Worm (Caenorhabditis elegans) whole organism, young adult: ENCODE measurements around the gene adah-1.
A peak's percentile ranks its signal among the peaks of the same experiment; 100 is the strongest.

ENCODE experiments used
- B0261.1 ChIP-seq: sonication (generic microtip); optimal IDR thresholded peaks from 2 replicates; lab custom pipeline; 2016; ENCODE audit warnings: mild to moderate bottlenecking, missing genetic modification characterization, moderate library complexity, missing compliant biosample characterization
- B0336.3 ChIP-seq: fragments of 200-800 bp; sonication (Bioruptor generic); IDR thresholded peaks from 2 replicates; pipeline ENCODE4 v1.3.6; 2022; ENCODE audit warnings: missing genetic modification characterization, missing compliant biosample characterization
- F10E7.11 ChIP-seq: sonication (generic microtip); optimal IDR thresholded peaks from 2 replicates; lab custom pipeline; 2017; ENCODE audit warnings: mild to moderate bottlenecking, missing genetic modification characterization, moderate library complexity, missing compliant biosample characterization
- F33H1.4 ChIP-seq: fragments of 200-800 bp; sonication (Bioruptor generic); IDR thresholded peaks from 2 replicates; pipeline ENCODE4 v1.3.6; 2022; ENCODE audit warnings: missing genetic modification reagents, missing genetic modification characterization, missing compliant biosample characterization
- Y67H2A.10 ChIP-seq: fragments of 200-800 bp; sonication (Bioruptor generic); conservative IDR thresholded peaks from 2 replicates; pipeline ENCODE4 v1.3.6; 2022; ENCODE audit warnings: missing genetic modification reagents, missing genetic modification characterization, missing compliant biosample characterization
- ama-1 ChIP-seq, 3 experiments: fragments of 150-350 bp in 1 of 3; sonication (generic microtip) in 2 of 3; optimal IDR thresholded peaks; 2 replicates each; lab custom pipeline; 2014 to 2018; ENCODE audit warnings: missing biosample characterization in 2 of 3, missing genetic modification characterization in 2 of 3, missing genetic modification reagents in 2 of 3
- aptf-2 ChIP-seq: fragments of 200-800 bp; sonication (Bioruptor generic); conservative IDR thresholded peaks from 2 replicates; pipeline ENCODE4 v1.3.6; 2022; ENCODE audit warnings: missing genetic modification reagents, missing genetic modification characterization, missing compliant biosample characterization
- aptf-3 ChIP-seq: fragments of 200-800 bp; sonication (Bioruptor generic); IDR thresholded peaks from 2 replicates; pipeline ENCODE4 v1.3.6; 2022; ENCODE audit warnings: missing genetic modification characterization, missing compliant biosample characterization
- athp-1 ChIP-seq: sonication (generic microtip); optimal IDR thresholded peaks from 2 replicates; lab custom pipeline; 2017; ENCODE audit warnings: mild to moderate bottlenecking, missing genetic modification characterization, missing compliant biosample characterization
- attf-3 ChIP-seq: fragments of 200-800 bp; sonication (Bioruptor generic); conservative IDR thresholded peaks from 2 replicates; pipeline ENCODE4 v1.3.6; 2022; ENCODE audit warnings: missing genetic modification reagents, missing genetic modification characterization, missing compliant biosample characterization
- bed-1 ChIP-seq: fragments of 200-800 bp; sonication (Bioruptor generic); IDR thresholded peaks from 2 replicates; pipeline ENCODE4 v1.3.6; 2022; ENCODE audit warnings: missing genetic modification reagents, missing genetic modification characterization, missing compliant biosample characterization
- ccch-3 ChIP-seq: fragments of 200-800 bp; sonication (Bioruptor generic); optimal IDR thresholded peaks from 2 replicates; lab custom pipeline; 2018; ENCODE audit warnings: mild to moderate bottlenecking, missing genetic modification characterization, missing compliant biosample characterization
- cebp-1 ChIP-seq, 2 experiments: fragments of 200-800 bp in 1 of 2; sonication (Bioruptor generic) in 1 of 2; sonication (generic microtip) in 1 of 2; IDR thresholded peaks in 1 of 2; optimal IDR thresholded peaks in 1 of 2; 2 replicates each; pipeline versions ENCODE4 v1.3.6 to Lab custom; 2017 to 2022; ENCODE audit warnings: missing compliant biosample characterization in 2 of 2, missing genetic modification characterization in 2 of 2, mild to moderate bottlenecking in 1 of 2, missing genetic modification reagents in 1 of 2, moderate library complexity in 1 of 2
- ceh-100 ChIP-seq: fragments of 200-800 bp; sonication (Bioruptor generic); IDR thresholded peaks from 2 replicates; pipeline ENCODE4 v1.3.6; 2022; ENCODE audit warnings: missing genetic modification reagents, missing genetic modification characterization, missing compliant biosample characterization
- chd-7 ChIP-seq: sonication (generic microtip); optimal IDR thresholded peaks from 2 replicates; lab custom pipeline; 2016; ENCODE audit warnings: mild to moderate bottlenecking, missing genetic modification characterization, moderate library complexity, missing compliant biosample characterization
- efl-1 ChIP-seq: fragments of 150-350 bp; optimal IDR thresholded peaks from 2 replicates; lab custom pipeline; 2014; ENCODE audit warnings: missing biosample characterization, missing genetic modification reagents, missing genetic modification characterization
- hlh-12 ChIP-seq: sonication (generic microtip); optimal IDR thresholded peaks from 2 replicates; lab custom pipeline; 2016; ENCODE audit warnings: missing genetic modification characterization, missing compliant biosample characterization
- hrde-1 ChIP-seq: sonication (generic microtip); optimal IDR thresholded peaks from 2 replicates; lab custom pipeline; 2016; ENCODE audit warnings: missing genetic modification characterization, mild to moderate bottlenecking, missing compliant biosample characterization, moderate library complexity, missing genotype, missing genetic modification reagents, borderline replicate concordance
- let-607 ChIP-seq, 2 experiments: fragments of 200-800 bp in 1 of 2; sonication (Bioruptor generic) in 1 of 2; sonication (generic microtip) in 1 of 2; optimal IDR thresholded peaks; 2 replicates each; lab custom pipeline; 2016 to 2018; ENCODE audit warnings: mild to moderate bottlenecking in 2 of 2, missing compliant biosample characterization in 2 of 2, missing genetic modification characterization in 2 of 2, moderate library complexity in 2 of 2, missing genotype in 1 of 2
- lin-35 ChIP-seq, 3 experiments: fragments of 150-350 bp in 2 of 3; sonication (generic microtip) in 1 of 3; optimal IDR thresholded peaks; 2 replicates each; lab custom pipeline; 2014 to 2018; ENCODE audit warnings: missing biosample characterization in 3 of 3, missing genetic modification characterization in 3 of 3, missing genetic modification reagents in 3 of 3
- lin-40 ChIP-seq: sonication (generic microtip); optimal IDR thresholded peaks from 2 replicates; lab custom pipeline; 2016; ENCODE audit warnings: missing genetic modification characterization, mild to moderate bottlenecking, missing compliant biosample characterization, missing genotype, missing genetic modification reagents
- lir-1 ChIP-seq: fragments of 200-800 bp; sonication (Bioruptor generic); conservative IDR thresholded peaks from 2 replicates; pipeline ENCODE4 v1.3.6; 2022; ENCODE audit warnings: missing genetic modification reagents, missing genetic modification characterization, missing compliant biosample characterization
- lsl-1 ChIP-seq: fragments of 200-800 bp; sonication (Bioruptor generic); optimal IDR thresholded peaks from 2 replicates; lab custom pipeline; 2018; ENCODE audit warnings: mild to moderate bottlenecking, missing genetic modification characterization, moderate library complexity, missing compliant biosample characterization
- madf-8 ChIP-seq: fragments of 200-800 bp; sonication (Bioruptor generic); conservative IDR thresholded peaks from 2 replicates; pipeline ENCODE4 v1.3.6; 2022; ENCODE audit warnings: missing genetic modification reagents, missing genetic modification characterization, missing compliant biosample characterization
- mes-4 ChIP-seq: sonication (generic microtip); optimal IDR thresholded peaks from 2 replicates; lab custom pipeline; 2016; ENCODE audit warnings: missing genotype, missing genetic modification characterization, missing compliant biosample characterization
- nfya-1 ChIP-seq: sonication (generic microtip); optimal IDR thresholded peaks from 2 replicates; lab custom pipeline; 2017; ENCODE audit warnings: antibody characterized with exemption, missing compliant biosample characterization, missing genetic modification characterization, borderline replicate concordance; ENCODE audit not compliant: insufficient read depth
- nfya-2 ChIP-seq: fragments of 200-800 bp; sonication (Bioruptor generic); IDR thresholded peaks from 2 replicates; pipeline ENCODE4 v1.3.6; 2022; ENCODE audit warnings: missing genetic modification reagents, missing genetic modification characterization, missing compliant biosample characterization
- nhr-80 ChIP-seq: sonication (generic microtip); optimal IDR thresholded peaks from 2 replicates; lab custom pipeline; 2016; ENCODE audit warnings: missing genetic modification characterization, missing compliant biosample characterization
- rec-8 ChIP-seq, 2 experiments: sonication (generic microtip); optimal IDR thresholded peaks; 2 replicates each; lab custom pipeline; 2016; ENCODE audit warnings: mild to moderate bottlenecking in 2 of 2, missing genetic modification characterization in 2 of 2, missing genetic modification reagents in 2 of 2, missing genotype in 2 of 2, missing biosample characterization in 1 of 2, missing compliant biosample characterization in 1 of 2, moderate library complexity in 1 of 2
- rpc-1 ChIP-seq, 2 experiments: fragments of 150-350 bp in 1 of 2; sonication (generic microtip) in 1 of 2; optimal IDR thresholded peaks; 2 replicates each; lab custom pipeline; 2014 to 2018; ENCODE audit warnings: missing biosample characterization in 1 of 2, missing genetic modification characterization in 1 of 2, missing genetic modification reagents in 1 of 2, missing genotype in 1 of 2
- somi-1 ChIP-seq: fragments of 200-800 bp; sonication (Bioruptor generic); optimal IDR thresholded peaks from 2 replicates; lab custom pipeline; 2018; ENCODE audit warnings: mild to moderate bottlenecking, missing genetic modification characterization, missing compliant biosample characterization
- sptf-2 ChIP-seq: fragments of 200-800 bp; sonication (Bioruptor generic); optimal IDR thresholded peaks from 2 replicates; lab custom pipeline; 2018; ENCODE audit warnings: mild to moderate bottlenecking, missing genetic modification characterization, missing compliant biosample characterization
- tbp1 ChIP-seq: fragments of 200-800 bp; sonication (Bioruptor generic); optimal IDR thresholded peaks from 2 replicates; lab custom pipeline; 2018; ENCODE audit warnings: mild to moderate bottlenecking, missing genetic modification characterization, missing compliant biosample characterization
- tlf-1 ChIP-seq: fragments of 200-800 bp; sonication (Bioruptor generic); optimal IDR thresholded peaks from 2 replicates; lab custom pipeline; 2018; ENCODE audit warnings: mild to moderate bottlenecking, missing genetic modification characterization, missing compliant biosample characterization
- xnd-1 ChIP-seq: sonication (generic microtip); optimal IDR thresholded peaks from 2 replicates; lab custom pipeline; 2016; ENCODE audit warnings: missing genotype, missing genetic modification reagents, missing genetic modification characterization, missing compliant biosample characterization
- zim-3 ChIP-seq: sonication (generic microtip); optimal IDR thresholded peaks from 2 replicates; lab custom pipeline; 2017; ENCODE audit warnings: mild to moderate bottlenecking, missing genetic modification characterization, moderate library complexity, missing compliant biosample characterization
- ztf-18 ChIP-seq: sonication (generic microtip); optimal IDR thresholded peaks from 2 replicates; lab custom pipeline; 2016; ENCODE audit warnings: missing genotype, mild to moderate bottlenecking, missing genetic modification characterization, missing compliant biosample characterization
- ztf-25 ChIP-seq: fragments of 200-800 bp; sonication (Bioruptor generic); IDR thresholded peaks from 2 replicates; pipeline ENCODE4 v1.3.6; 2022; ENCODE audit warnings: missing genetic modification reagents, missing genetic modification characterization, missing compliant biosample characterization
- ztf-26 ChIP-seq: sonication (generic microtip); optimal IDR thresholded peaks from 2 replicates; lab custom pipeline; 2017; ENCODE audit warnings: missing genetic modification characterization, missing compliant biosample characterization
- ztf-3 ChIP-seq: fragments of 200-800 bp; sonication (Bioruptor generic); optimal IDR thresholded peaks from 2 replicates; lab custom pipeline; 2018; ENCODE audit warnings: mild to moderate bottlenecking, missing genetic modification characterization, missing compliant biosample characterization

adah-1 gene

DNA sequence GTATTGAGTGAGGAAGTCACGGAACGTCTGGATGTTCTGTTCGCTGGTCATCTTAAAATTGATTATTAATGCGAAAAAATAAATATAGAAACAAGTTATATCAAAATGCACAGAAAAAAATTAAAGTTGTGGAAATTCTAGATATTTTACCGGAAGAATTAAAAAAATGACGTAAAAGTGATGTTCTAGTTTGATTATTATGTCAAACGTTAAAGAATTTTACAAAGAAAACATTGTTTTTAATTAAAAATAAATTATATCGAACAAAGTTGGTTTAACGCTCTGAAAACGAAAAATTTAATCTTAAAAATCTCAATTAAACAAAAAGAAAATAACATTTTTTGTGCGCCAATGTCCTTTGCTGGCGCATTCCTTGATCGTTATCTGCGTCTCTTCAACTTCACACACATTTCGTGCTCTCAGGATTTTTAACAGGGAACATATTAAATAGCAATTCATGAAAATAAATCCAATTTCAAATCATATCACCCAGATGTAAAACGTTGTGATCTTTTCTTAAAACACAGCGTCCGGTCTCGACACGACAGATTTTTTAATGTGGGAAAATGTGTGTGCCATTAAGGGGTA is 20.6 kb downstream of the adah-1 start, which contains the start of gene tin-9.1 (continued):
- TF ChIP-seq hrde-1, result no peak
- no peak for TF ChIP-seq sptf-2
- TF ChIP-seq let-607 (tag; optimal IDR thresholded peaks at IDR 0.05; lab: Kevin White, UChicago), result peak in 1 of 2 experiments; percentile 1
- no peak for TF ChIP-seq zim-3 (tag; lab: Kevin White, UChicago)
- no peak for TF ChIP-seq cebp-1 (GFP tag; IDR thresholded peaks at IDR 0.05; lab: Robert Waterston, UW)
- peak; percentile 41 for TF ChIP-seq cebp-1 (tag; optimal IDR thresholded peaks at IDR 0.05; lab: Kevin White, UChicago)
- TF ChIP-seq nfya-1 (tag; lab: Kevin White, UChicago), result no peak
- TF ChIP-seq ccch-3, result no peak
- no peak for TF ChIP-seq rpc-1 (optimal IDR thresholded peaks at IDR 0.05; lab: Kevin White, UChicago)
- no peak for TF ChIP-seq rpc-1 (tag; optimal IDR thresholded peaks at IDR 0.05; lab: Kevin White, UChicago)
- no peak for TF ChIP-seq ztf-3 (GFP tag; lab: Kevin White, UChicago)
- TF ChIP-seq somi-1 (GFP tag; lab: Kevin White, UChicago), result no peak
- no peak for TF ChIP-seq B0261.1
- TF ChIP-seq ceh-100 (GFP tag; lab: Robert Waterston, UW), result no peak
- TF ChIP-seq lin-40 (tag; lab: Kevin White, UChicago), result peak; percentile 67
- TF ChIP-seq lsl-1, result peak; percentile 57
- TF ChIP-seq F10E7.11 (tag; lab: Kevin White, UChicago), result no peak
- TF ChIP-seq rec-8 (tag; optimal IDR thresholded peaks at IDR 0.05; lab: Kevin White, UChicago), result no peak
- TF ChIP-seq F33H1.4 (GFP tag; lab: Robert Waterston, UW), result peak; percentile 50
- no peak for TF ChIP-seq madf-8
- peak; percentile 36 for TF ChIP-seq efl-1 (GFP tag; lab: Kevin White, UChicago)
- no peak for TF ChIP-seq mes-4 (tag; lab: Kevin White, UChicago)
- TF ChIP-seq bed-1, result no peak
- TF ChIP-seq xnd-1, result no peak
- TF ChIP-seq tlf-1 (GFP tag; lab: Kevin White, UChicago), result no peak
- no peak for TF ChIP-seq attf-3 (GFP tag; lab: Robert Waterston, UW)
- TF ChIP-seq ama-1 (optimal IDR thresholded peaks at IDR 0.05; lab: Kevin White, UChicago), result no peak
- TF ChIP-seq ama-1 (GFP tag; optimal IDR thresholded peaks at IDR 0.05; lab: Kevin White, UChicago), result no peak
- TF ChIP-seq ztf-25, result no peak
- no peak for TF ChIP-seq lir-1 (GFP tag; lab: Robert Waterston, UW)
- peak in 1 of 3 experiments; percentile 67 for TF ChIP-seq lin-35 (GFP tag; optimal IDR thresholded peaks at IDR 0.05; lab: Kevin White, UChicago)
- TF ChIP-seq athp-1 (tag; lab: Kevin White, UChicago), result no peak
- no peak for TF ChIP-seq nfya-2 (GFP tag; lab: Robert Waterston, UW)
- peak; percentile 93 for TF ChIP-seq ztf-18 (tag; lab: Kevin White, UChicago)
- TF ChIP-seq chd-7, result no peak
- TF ChIP-seq B0336.3, result no peak
- TF ChIP-seq hlh-12 (tag; lab: Kevin White, UChicago), result no peak
- TF ChIP-seq aptf-3 (GFP tag; lab: Robert Waterston, UW), result no peak
- TF ChIP-seq ztf-26 (tag; lab: Kevin White, UChicago), result no peak
- no peak for TF ChIP-seq aptf-2
- TF ChIP-seq tbp1 (GFP tag; lab: Kevin White, UChicago), result peak; percentile 31
- no peak for TF ChIP-seq Y67H2A.10 (GFP tag; lab: Robert Waterston, UW)
- peak; percentile 30 for TF ChIP-seq nhr-80 (tag; lab: Kevin White, UChicago)
